Worm (Caenorhabditis elegans) whole organism, late embryonic: ENCODE measurements around the gene arcp-1.

Source experiments
- C08G9.2 ChIP-seq: sonication (generic microtip); optimal IDR thresholded peaks from 2 replicates; lab custom pipeline; 2016; ENCODE audit warnings: mild to moderate bottlenecking, missing genetic modification characterization, moderate library complexity, missing compliant biosample characterization
- F13H6.1 ChIP-seq: sonication (generic microtip); optimal IDR thresholded peaks from 2 replicates; lab custom pipeline; 2016; ENCODE audit warnings: missing genetic modification characterization, missing compliant biosample characterization
- K09A11.1 ChIP-seq: sonication (generic microtip); optimal IDR thresholded peaks from 2 replicates; lab custom pipeline; 2017; ENCODE audit warnings: antibody characterized with exemption, mild to moderate bottlenecking, missing genetic modification characterization, missing compliant biosample characterization; ENCODE audit not compliant: insufficient read depth
- T23F11.4 ChIP-seq: fragments of 200-800 bp; sonication (Bioruptor generic); optimal IDR thresholded peaks from 2 replicates; lab custom pipeline; 2018; ENCODE audit warnings: mild to moderate bottlenecking, missing genetic modification characterization, missing compliant biosample characterization
- ama-1 ChIP-seq: fragments of 150-350 bp; optimal IDR thresholded peaks from 2 replicates; lab custom pipeline; 2014
- ceh-14 ChIP-seq: sonication (generic microtip); optimal IDR thresholded peaks from 2 replicates; lab custom pipeline; 2016; ENCODE audit warnings: missing genotype, missing genetic modification characterization, missing compliant biosample characterization
- ceh-18 ChIP-seq: sonication (generic microtip); optimal IDR thresholded peaks from 2 replicates; lab custom pipeline; 2016; ENCODE audit warnings: missing genetic modification characterization, missing compliant biosample characterization
- ceh-22 ChIP-seq: sonication (generic microtip); optimal IDR thresholded peaks from 2 replicates; lab custom pipeline; 2017; ENCODE audit warnings: missing biosample characterization, missing genetic modification characterization
- ceh-30 ChIP-seq: fragments of 150-350 bp; optimal IDR thresholded peaks from 2 replicates; lab custom pipeline; 2014; ENCODE audit warnings: missing biosample characterization, missing genetic modification characterization
- ceh-34 ChIP-seq: sonication (generic microtip); optimal IDR thresholded peaks from 2 replicates; lab custom pipeline; 2016; ENCODE audit warnings: mild to moderate bottlenecking, missing genetic modification characterization, missing compliant biosample characterization
- ceh-48 ChIP-seq: sonication (generic microtip); optimal IDR thresholded peaks from 2 replicates; lab custom pipeline; 2016; ENCODE audit warnings: missing genetic modification characterization, inconsistent platforms, missing compliant biosample characterization
- ceh-6 ChIP-seq: fragments of 200-800 bp; sonication (Bioruptor generic); optimal IDR thresholded peaks from 2 replicates; lab custom pipeline; 2018; ENCODE audit warnings: mild to moderate bottlenecking, missing genetic modification characterization, missing compliant biosample characterization
- ceh-9 ChIP-seq: sonication (generic microtip); optimal IDR thresholded peaks from 2 replicates; lab custom pipeline; 2016; ENCODE audit warnings: mild to moderate bottlenecking, missing genetic modification characterization, inconsistent platforms, missing compliant biosample characterization
- che-1 ChIP-seq: sonication (generic microtip); optimal IDR thresholded peaks from 2 replicates; lab custom pipeline; 2016; ENCODE audit warnings: mild to moderate bottlenecking, missing genetic modification characterization, missing compliant biosample characterization
- dmd-4 ChIP-seq: sonication (generic microtip); optimal IDR thresholded peaks from 2 replicates; lab custom pipeline; 2016; ENCODE audit warnings: borderline replicate concordance, missing genetic modification characterization, missing compliant biosample characterization
- elt-2 ChIP-seq: sonication (generic microtip); optimal IDR thresholded peaks from 2 replicates; lab custom pipeline; 2016; ENCODE audit warnings: missing genetic modification reagents, missing genetic modification characterization, missing compliant biosample characterization
- ets-4 ChIP-seq: sonication (generic microtip); optimal IDR thresholded peaks from 2 replicates; lab custom pipeline; 2016; ENCODE audit warnings: missing genetic modification characterization, missing compliant biosample characterization
- eyg-1 ChIP-seq: sonication (generic microtip); optimal IDR thresholded peaks from 2 replicates; lab custom pipeline; 2016; ENCODE audit warnings: missing genotype, missing genetic modification characterization, missing compliant biosample characterization
- fax-1 ChIP-seq: sonication (generic microtip); optimal IDR thresholded peaks from 2 replicates; lab custom pipeline; 2016; ENCODE audit warnings: missing genotype, missing genetic modification characterization, missing compliant biosample characterization
- fkh-6 ChIP-seq: sonication (generic microtip); optimal IDR thresholded peaks from 2 replicates; lab custom pipeline; 2016; ENCODE audit warnings: missing genetic modification characterization, missing compliant biosample characterization
- gmeb-2 ChIP-seq: sonication (generic microtip); optimal IDR thresholded peaks from 2 replicates; lab custom pipeline; 2016; ENCODE audit warnings: missing genetic modification characterization, inconsistent platforms, missing compliant biosample characterization
- hlh-6 ChIP-seq: sonication (generic microtip); optimal IDR thresholded peaks from 2 replicates; lab custom pipeline; 2016; ENCODE audit warnings: missing genotype, missing genetic modification characterization, missing compliant biosample characterization
- mec-3 ChIP-seq: sonication (generic microtip); optimal IDR thresholded peaks from 2 replicates; lab custom pipeline; 2016; ENCODE audit warnings: borderline replicate concordance, missing genetic modification characterization, missing compliant biosample characterization
- npax-4 ChIP-seq: sonication (generic microtip); optimal IDR thresholded peaks from 2 replicates; lab custom pipeline; 2016; ENCODE audit warnings: missing genetic modification characterization, missing compliant biosample characterization
- pag-3 ChIP-seq: sonication (generic microtip); optimal IDR thresholded peaks from 2 replicates; lab custom pipeline; 2016; ENCODE audit warnings: missing compliant biosample characterization, missing genetic modification characterization, borderline replicate concordance
- pat-9 ChIP-seq: fragments of 200-800 bp; sonication (Bioruptor generic); optimal IDR thresholded peaks from 2 replicates; lab custom pipeline; 2018; ENCODE audit warnings: mild to moderate bottlenecking, missing genetic modification characterization, moderate library complexity, missing compliant biosample characterization
- pha-2 ChIP-seq: sonication (generic microtip); optimal IDR thresholded peaks from 2 replicates; lab custom pipeline; 2017; ENCODE audit warnings: mild to moderate bottlenecking, missing genetic modification characterization, missing compliant biosample characterization
- pha-4 ChIP-seq: fragments of 150-350 bp; optimal IDR thresholded peaks from 2 replicates; lab custom pipeline; 2018; ENCODE audit warnings: missing biosample characterization, missing genetic modification reagents, missing genetic modification characterization
- pros-1 ChIP-seq: fragments of 150-350 bp; optimal IDR thresholded peaks from 2 replicates; lab custom pipeline; 2014; ENCODE audit warnings: missing biosample characterization, missing genetic modification reagents, missing genetic modification characterization
- ref-2 ChIP-seq: sonication (generic microtip); optimal IDR thresholded peaks from 2 replicates; lab custom pipeline; 2016; ENCODE audit warnings: missing genetic modification characterization, missing compliant biosample characterization
- sdc-2 ChIP-seq: sonication (generic microtip); optimal IDR thresholded peaks from 2 replicates; lab custom pipeline; 2016; ENCODE audit warnings: missing genotype, missing genetic modification characterization, missing compliant biosample characterization
- sox-2 ChIP-seq: fragments of 200-800 bp; sonication (Bioruptor generic); IDR thresholded peaks from 2 replicates; pipeline ENCODE4 v1.3.6; 2022; ENCODE audit warnings: missing genetic modification reagents, missing genetic modification characterization, missing compliant biosample characterization
- syd-9 ChIP-seq: sonication (generic microtip); optimal IDR thresholded peaks from 2 replicates; lab custom pipeline; 2016; ENCODE audit warnings: mild to moderate bottlenecking, missing genetic modification characterization, moderate library complexity, missing compliant biosample characterization
- tbx-2 ChIP-seq: sonication (generic microtip); optimal IDR thresholded peaks from 2 replicates; lab custom pipeline; 2016; ENCODE audit warnings: missing genetic modification characterization, missing compliant biosample characterization
- ttx-3 ChIP-seq: sonication (generic microtip); optimal IDR thresholded peaks from 2 replicates; lab custom pipeline; 2016; ENCODE audit warnings: missing genetic modification reagents, missing genetic modification characterization, missing compliant biosample characterization
- unc-3 ChIP-seq, 2 experiments: fragments of 200-800 bp in 1 of 2; sonication (Bioruptor generic) in 1 of 2; sonication (generic microtip) in 1 of 2; conservative IDR thresholded peaks in 1 of 2; optimal IDR thresholded peaks in 1 of 2; 2 replicates each; pipeline versions ENCODE4 v1.3.6 to Lab custom; 2016 to 2022; ENCODE audit warnings: missing compliant biosample characterization in 2 of 2, missing genetic modification characterization in 2 of 2, missing genetic modification reagents in 1 of 2
- unc-86 ChIP-seq: sonication (generic microtip); optimal IDR thresholded peaks from 2 replicates; lab custom pipeline; 2016; ENCODE audit warnings: missing genetic modification characterization, missing compliant biosample characterization

arcp-1 gene

ce11 chrIII:3801379-3801894 lies 42.2 kb upstream of the arcp-1 start (continued):
- no peak for TF ChIP-seq hlh-6
- TF ChIP-seq sdc-2 (tag; lab: Kevin White, UChicago): peak; percentile 53
- peak; percentile 95 for TF ChIP-seq pros-1 (tag; lab: Kevin White, UChicago)
- TF ChIP-seq pag-3: no peak
- peak; percentile 31 for TF ChIP-seq ceh-14 (tag; lab: Kevin White, UChicago)
- TF ChIP-seq fax-1 (tag; lab: Kevin White, UChicago): peak; percentile 18
- peak; percentile 93 for TF ChIP-seq ceh-34
- TF ChIP-seq sox-2: peak; percentile 38
- peak; percentile 43 for TF ChIP-seq pat-9 (tag; lab: Kevin White, UChicago)
- TF ChIP-seq npax-4 (tag; lab: Kevin White, UChicago): no peak
- TF ChIP-seq unc-3 (GFP tag; conservative IDR thresholded peaks at IDR 0.05; lab: Robert Waterston, UW): no peak
- TF ChIP-seq unc-3 (tag; optimal IDR thresholded peaks at IDR 0.05; lab: Kevin White, UChicago): no peak
- no peak for TF ChIP-seq ceh-22
- TF ChIP-seq gmeb-2 (tag; lab: Kevin White, UChicago): no peak
- peak; percentile 81 for TF ChIP-seq dmd-4
- TF ChIP-seq pha-4 (tag; lab: Kevin White, UChicago): no peak
- TF ChIP-seq syd-9 (tag; lab: Kevin White, UChicago): peak; percentile 51
- no peak for TF ChIP-seq eyg-1 (tag; lab: Kevin White, UChicago)
- TF ChIP-seq ama-1 (lab: Kevin White, UChicago): peak; percentile 30
- no peak for TF ChIP-seq che-1 (tag; lab: Kevin White, UChicago)
- TF ChIP-seq tbx-2 (tag; lab: Kevin White, UChicago): peak; percentile 86
- no peak for TF ChIP-seq fkh-6 (tag; lab: Kevin White, UChicago)
- TF ChIP-seq ceh-9: no peak
- TF ChIP-seq F13H6.1 (tag; lab: Kevin White, UChicago): peak; percentile 85
- TF ChIP-seq pha-2 (tag; lab: Kevin White, UChicago): no peak
- TF ChIP-seq C08G9.2 (tag; lab: Kevin White, UChicago): peak; percentile 41

- TF ChIP-seq ref-2 (tag; lab: Kevin White, UChicago) (no peak), ceh-30 (tag; lab: Kevin White, UChicago) (no peak), pat-9 (tag; lab: Kevin White, UChicago) (no peak), ceh-14 (tag; lab: Kevin White, UChicago) (no peak), ceh-18 (tag; lab: Kevin White, UChicago) (no peak)
- TF ChIP-seq, all 69 proteins: peak for 0
These were observed 41.7 kb upstream of the arcp-1 start for ce11 chrIII:3800934-3801252.

DNA sequence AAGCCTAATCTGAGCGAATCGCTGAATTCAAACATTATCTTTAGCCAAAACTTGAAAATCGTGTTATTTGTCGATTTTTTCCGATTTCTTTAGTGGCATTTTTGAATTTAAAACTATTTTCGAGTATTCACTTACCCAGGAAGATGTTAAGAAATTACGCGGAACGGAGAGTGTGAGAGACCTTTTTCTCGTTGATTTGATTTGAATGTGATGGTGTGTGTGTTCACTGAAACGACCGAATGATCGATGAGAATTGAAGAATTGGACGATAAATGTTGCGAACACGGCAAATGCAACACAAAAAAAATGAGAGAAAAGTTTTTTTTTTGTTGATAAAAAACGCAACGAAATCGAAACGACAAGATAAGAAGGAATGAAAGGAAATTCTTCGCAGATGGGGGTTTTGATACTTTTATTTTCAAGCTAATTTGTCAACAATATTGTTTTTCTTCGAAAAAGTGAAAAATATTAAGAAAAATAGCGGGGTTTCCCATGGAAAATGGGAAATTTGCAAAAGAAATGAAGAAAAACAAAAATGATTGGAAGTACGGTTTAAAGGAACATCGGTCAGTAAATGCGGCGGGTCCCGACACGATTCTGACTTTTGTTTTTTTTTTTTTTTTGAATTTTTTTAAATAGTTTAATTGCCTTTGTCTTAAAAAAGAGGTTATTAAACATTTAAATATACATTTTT lies 41.2 kb upstream of the arcp-1 start, which contains the start of gene mtm-3:
Gene mtm-3 (minus strand): TSS at position 228 of the 694 bp plus-strand sequence.
- TF ChIP-seq ceh-6 (GFP tag; lab: Kevin White, UChicago) (no peak), ama-1 (lab: Kevin White, UChicago) (no peak), K09A11.1 (tag; lab: Kevin White, UChicago) (no peak), mec-3 (tag; lab: Kevin White, UChicago) (no peak), gmeb-2 (tag; lab: Kevin White, UChicago) (no peak), ttx-3 (no peak), pha-4 (tag; lab: Kevin White, UChicago) (no peak), ets-4 (tag; lab: Kevin White, UChicago) (no peak), elt-2 (tag; lab: Kevin White, UChicago) (no peak), ceh-48 (no peak), unc-86 (tag; lab: Kevin White, UChicago) (no peak), sdc-2 (tag; lab: Kevin White, UChicago) (no peak), T23F11.4 (GFP tag; lab: Kevin White, UChicago) (no peak), che-1 (tag; lab: Kevin White, UChicago) (no peak)
